Fruit fly (Drosophila melanogaster) whole organism, wandering third instar larva: Measurements from ENCODE around the gene CG43980.

Experiments
- CG32264 ChIP-seq: fragments of 200-800 bp; sonication (Bioruptor generic); optimal IDR thresholded peaks from 2 replicates; lab custom pipeline; 2016; ENCODE audit warnings: missing biosample characterization, missing genetic modification characterization
- CG9705 ChIP-seq: fragments of 200-800 bp; sonication (Bioruptor generic); optimal IDR thresholded peaks from 2 replicates; lab custom pipeline; 2018; ENCODE audit warnings: missing biosample characterization, mild to moderate bottlenecking, missing genetic modification characterization
- CrebA ChIP-seq: fragments of 200-800 bp; sonication (Bioruptor generic); optimal IDR thresholded peaks from 2 replicates; lab custom pipeline; 2016; ENCODE audit warnings: missing biosample characterization, mild to moderate bottlenecking, missing genetic modification characterization, borderline replicate concordance
- Dfd ChIP-seq: fragments of >200 bp; optimal IDR thresholded peaks from 2 replicates; lab custom pipeline; 2017; ENCODE audit warnings: missing biosample characterization, missing genetic modification characterization
- Dif ChIP-seq: fragments of 200-275, 200-300 bp; sonication (Bioruptor generic); optimal IDR thresholded peaks from 2 replicates; lab custom pipeline; 2018; ENCODE audit warnings: missing biosample characterization, missing genetic modification characterization; ENCODE audit not compliant: partially characterized antibody
- HLH106 ChIP-seq: fragments of 200-800 bp; optimal IDR thresholded peaks from 3 replicates; lab custom pipeline; 2019; ENCODE audit warnings: missing biosample characterization, mild to moderate bottlenecking, missing genetic modification characterization, moderate library complexity
- Hnf4 ChIP-seq: fragments of 200-800 bp; sonication (Bioruptor generic); optimal IDR thresholded peaks from 2 replicates; lab custom pipeline; 2016; ENCODE audit warnings: missing biosample characterization, mild to moderate bottlenecking, missing genetic modification characterization
- Hr78 ChIP-seq: fragments of >200 bp; optimal IDR thresholded peaks from 2 replicates; lab custom pipeline; 2017; ENCODE audit warnings: missing biosample characterization, missing genetic modification characterization
- Hr83 ChIP-seq: fragments of 200-300 bp; sonication (Bioruptor generic); optimal IDR thresholded peaks from 2 replicates; lab custom pipeline; 2016; ENCODE audit warnings: missing biosample characterization, mild to moderate bottlenecking, missing genetic modification characterization, moderate library complexity; ENCODE audit not compliant: poor library complexity, severe bottlenecking
- Jra ChIP-seq: sonication (Bioruptor generic); optimal IDR thresholded peaks from 2 replicates; lab custom pipeline; 2016; ENCODE audit warnings: missing biosample characterization, missing genetic modification characterization
- Mio ChIP-seq: sonication (Bioruptor generic); optimal IDR thresholded peaks from 2 replicates; lab custom pipeline; 2016; ENCODE audit warnings: missing biosample characterization, missing genetic modification characterization
- N ChIP-seq: fragments of >200 bp; optimal IDR thresholded peaks from 2 replicates; lab custom pipeline; 2018; ENCODE audit warnings: missing biosample characterization, missing external identifiers, missing genetic modification characterization
- OdsH ChIP-seq: fragments of 200-800 bp; sonication (Bioruptor generic); optimal IDR thresholded peaks from 2 replicates; lab custom pipeline; 2016; ENCODE audit warnings: missing biosample characterization, mild to moderate bottlenecking, missing genetic modification characterization
- Rel ChIP-seq, 2 experiments: fragments of 200-800 bp; sonication (Bioruptor generic) in 1 of 2; optimal IDR thresholded peaks; 2 replicates in 1 of 2; 3 replicates in 1 of 2; lab custom pipeline; 2016 to 2019; ENCODE audit warnings: mild to moderate bottlenecking in 2 of 2, missing biosample characterization in 2 of 2, missing genetic modification characterization in 2 of 2, moderate library complexity in 1 of 2
- Sp1 ChIP-seq: fragments of 200-800 bp; sonication (Bioruptor generic); optimal IDR thresholded peaks from 3 replicates; lab custom pipeline; 2019; ENCODE audit warnings: missing biosample characterization, mild to moderate bottlenecking, missing genetic modification characterization, moderate library complexity
- Vsx2 ChIP-seq: fragments of 200-300, 225-300 bp; sonication (Bioruptor generic); optimal IDR thresholded peaks from 2 replicates; lab custom pipeline; 2018; ENCODE audit warnings: missing biosample characterization, missing genetic modification characterization; ENCODE audit not compliant: partially characterized antibody
- br ChIP-seq: fragments of 200-800 bp; sonication (Bioruptor generic); optimal IDR thresholded peaks from 2 replicates; lab custom pipeline; 2016; ENCODE audit warnings: missing biosample characterization, missing genetic modification characterization
- dl ChIP-seq, 2 experiments: fragments of 175-275, 200-275 bp in 1 of 2; fragments of 200-275 bp in 1 of 2; sonication (Bioruptor generic); optimal IDR thresholded peaks; lab custom pipeline; 2018; ENCODE audit warnings: mild to moderate bottlenecking in 2 of 2, missing biosample characterization in 2 of 2, missing genetic modification characterization in 2 of 2, moderate library complexity in 2 of 2; ENCODE audit not compliant: partially characterized antibody in 2 of 2, insufficient read depth in 1 of 2
- dsf ChIP-seq: sonication (Bioruptor generic); optimal IDR thresholded peaks from 2 replicates; lab custom pipeline; 2016; ENCODE audit warnings: missing biosample characterization, missing genetic modification characterization, borderline replicate concordance
- ey ChIP-seq: fragments of 200-800 bp; sonication (Bioruptor generic); optimal IDR thresholded peaks from 2 replicates; lab custom pipeline; 2016; ENCODE audit warnings: missing biosample characterization, missing genetic modification characterization
- foxo ChIP-seq, 2 experiments: fragments of 200-800 bp; sonication (Bioruptor generic); optimal IDR thresholded peaks; 2 replicates in 1 of 2; 3 replicates in 1 of 2; lab custom pipeline; 2016 to 2017; ENCODE audit warnings: missing biosample characterization in 2 of 2, missing genetic modification characterization in 2 of 2
- fru ChIP-seq: fragments of 200-800 bp; sonication (Bioruptor generic); optimal IDR thresholded peaks from 3 replicates; lab custom pipeline; 2016; ENCODE audit warnings: missing biosample characterization, mild to moderate bottlenecking, missing genetic modification characterization
- h ChIP-seq: fragments of 200-800 bp; sonication (Bioruptor generic); optimal IDR thresholded peaks from 3 replicates; lab custom pipeline; 2016; ENCODE audit warnings: missing biosample characterization, mild to moderate bottlenecking, missing genetic modification characterization
- jim ChIP-seq: fragments of 175-275, 200-325 bp; sonication (Bioruptor generic); optimal IDR thresholded peaks from 2 replicates; lab custom pipeline; 2016; ENCODE audit warnings: missing biosample characterization, mild to moderate bottlenecking, missing genetic modification characterization
- lola ChIP-seq: fragments of >200 bp; optimal IDR thresholded peaks from 2 replicates; lab custom pipeline; 2017; ENCODE audit warnings: missing biosample characterization, missing genetic modification characterization
- pan ChIP-seq: fragments of >200 bp; optimal IDR thresholded peaks from 2 replicates; lab custom pipeline; 2017
- psq ChIP-seq: fragments of 200-800 bp; sonication (Bioruptor generic); optimal IDR thresholded peaks from 3 replicates; lab custom pipeline; 2017; ENCODE audit warnings: missing biosample characterization, mild to moderate bottlenecking, missing genetic modification characterization, moderate library complexity
- rgr ChIP-seq: fragments of 200-800 bp; sonication (Bioruptor generic); optimal IDR thresholded peaks from 3 replicates; lab custom pipeline; 2016; ENCODE audit warnings: missing biosample characterization, mild to moderate bottlenecking, missing genetic modification characterization
- sv ChIP-seq: fragments of 200-800 bp; sonication (Bioruptor generic); optimal IDR thresholded peaks from 3 replicates; lab custom pipeline; 2016; ENCODE audit warnings: missing biosample characterization, missing genetic modification characterization
- tai ChIP-seq: sonication (Bioruptor generic); optimal IDR thresholded peaks from 2 replicates; lab custom pipeline; 2016; ENCODE audit warnings: missing biosample characterization, missing genetic modification characterization
- woc ChIP-seq: sonication (Bioruptor generic); optimal IDR thresholded peaks from 2 replicates; lab custom pipeline; 2016; ENCODE audit warnings: missing biosample characterization, mild to moderate bottlenecking, missing genetic modification characterization

Gene CG43980

DNA sequence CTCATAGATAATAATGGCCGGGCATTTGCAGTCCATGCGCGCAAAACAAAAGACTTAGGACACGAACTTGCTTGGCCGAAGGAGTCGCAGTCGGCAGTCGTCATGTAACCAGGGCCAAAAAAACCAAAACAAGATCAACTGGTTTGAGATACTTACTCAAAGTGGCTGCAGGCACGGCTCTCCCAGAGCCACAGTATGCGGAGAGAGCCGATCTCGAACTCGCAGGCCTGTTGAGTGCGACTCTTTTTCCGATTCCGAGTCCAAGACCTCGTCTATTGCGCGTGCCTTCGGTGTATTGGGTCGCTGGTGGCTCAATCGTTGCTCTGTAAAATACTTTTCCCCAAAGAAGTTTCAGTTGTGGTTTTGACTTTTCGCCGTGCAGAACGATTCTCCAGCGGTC is at the start of gene CG43980:
Gene CG43980, plus strand, starts transcription at position 352 of the 400 bp plus-strand sequence.
- TF ChIP-seq Jra (GFP tag; lab: Kevin White, UChicago): no peak
- TF ChIP-seq h (GFP tag; lab: Kevin White, UChicago): peak; percentile 14
- no peak for TF ChIP-seq CG32264 (GFP tag; lab: Kevin White, UChicago)
- no peak for TF ChIP-seq pan (lab: Kevin White, UChicago)
- no peak for TF ChIP-seq sv (GFP tag; lab: Kevin White, UChicago)
- TF ChIP-seq fru (GFP tag; lab: Kevin White, UChicago): no peak
- TF ChIP-seq Dfd (GFP tag; lab: Kevin White, UChicago): no peak
- no peak for TF ChIP-seq Mio (GFP tag; lab: Kevin White, UChicago)
- no peak for TF ChIP-seq HLH106 (tag; lab: Kevin White, UChicago)
- no peak for TF ChIP-seq Hnf4 (GFP tag; lab: Kevin White, UChicago)
- peak; percentile 79 for TF ChIP-seq Vsx2 (GFP tag; lab: Kevin White, UChicago)
- no peak for TF ChIP-seq N (GFP tag; lab: Kevin White, UChicago)
- TF ChIP-seq dl (GFP tag; optimal IDR thresholded peaks at IDR 0.05; lab: Kevin White, UChicago; ENCODE audit: insufficient read depth in 1 of 2, partially characterized antibody in 2 of 2): peak; percentile 66 to 81
- no peak for TF ChIP-seq CG9705
- no peak for TF ChIP-seq lola
- TF ChIP-seq br: peak; percentile 12
- TF ChIP-seq Dif (GFP tag; lab: Kevin White, UChicago): peak; percentile 84
- TF ChIP-seq dsf (GFP tag; lab: Kevin White, UChicago): no peak
- TF ChIP-seq tai: no peak
- TF ChIP-seq jim (GFP tag; lab: Kevin White, UChicago): no peak
- TF ChIP-seq foxo (GFP tag; optimal IDR thresholded peaks at IDR 0.05; lab: Kevin White, UChicago): no peak
- TF ChIP-seq Hr78: no peak
- peak; percentile 25 for TF ChIP-seq Rel (GFP tag; optimal IDR thresholded peaks at IDR 0.05; lab: Kevin White, UChicago)
- TF ChIP-seq Rel (tag; optimal IDR thresholded peaks at IDR 0.05; lab: Kevin White, UChicago): no peak
- TF ChIP-seq Hr83 (GFP tag; lab: Kevin White, UChicago): no peak
- no peak for TF ChIP-seq rgr (GFP tag; lab: Kevin White, UChicago)

- peak; percentile 17 for TF ChIP-seq Dif (GFP tag; lab: Kevin White, UChicago)
- no peak for TF ChIP-seq HLH106 (tag; lab: Kevin White, UChicago)
Measured at dm6 chr3L:21598337-21598736, 46.4 kb upstream of the CG43980 start.

- TF ChIP-seq foxo (GFP tag; optimal IDR thresholded peaks at IDR 0.05; lab: Kevin White, UChicago) (peak in 1 of 2 experiments; percentile 16), rgr (GFP tag; lab: Kevin White, UChicago) (no peak), Dif (GFP tag; lab: Kevin White, UChicago) (no peak), pan (lab: Kevin White, UChicago) (no peak), Sp1 (GFP tag; lab: Kevin White, UChicago) (no peak), dsf (GFP tag; lab: Kevin White, UChicago) (no peak), psq (GFP tag; lab: Kevin White, UChicago) (peak; percentile 22), CrebA (GFP tag; lab: Kevin White, UChicago) (no peak), HLH106 (tag; lab: Kevin White, UChicago) (peak; percentile 7), Hr78 (no peak), fru (GFP tag; lab: Kevin White, UChicago) (no peak)
Measured at dm6 chr3L:21602275-21602674, 42.5 kb upstream of the CG43980 start.

DNA sequence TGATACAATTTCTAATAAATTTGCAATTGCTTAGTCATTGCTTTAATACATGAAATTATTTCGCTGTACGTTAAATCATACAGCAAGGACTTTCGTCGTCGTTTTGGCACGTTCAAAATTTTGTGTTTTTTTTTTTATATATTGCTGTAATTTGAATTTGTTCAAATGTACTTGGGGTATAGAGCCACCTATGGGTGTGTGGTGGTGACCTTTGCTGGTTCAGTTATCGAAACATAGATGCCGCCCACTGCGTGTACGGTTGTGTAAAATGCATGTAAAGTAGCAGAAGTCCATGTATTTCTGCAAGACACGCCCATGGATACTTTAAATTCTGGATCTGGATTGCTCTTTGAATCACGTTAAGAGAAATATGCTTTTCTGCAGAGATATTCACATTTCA is 40.5 kb upstream of the CG43980 start:
- TF ChIP-seq Hnf4 (GFP tag; lab: Kevin White, UChicago): peak; percentile 41
- TF ChIP-seq jim (GFP tag; lab: Kevin White, UChicago): no peak
- peak; percentile 14 for TF ChIP-seq sv (GFP tag; lab: Kevin White, UChicago)
- TF ChIP-seq fru (GFP tag; lab: Kevin White, UChicago): peak; percentile 11
- TF ChIP-seq ey: peak; percentile 39
- TF ChIP-seq Hr83 (GFP tag; lab: Kevin White, UChicago): peak; percentile 44
- TF ChIP-seq Dfd (GFP tag; lab: Kevin White, UChicago): no peak
- peak; percentile 5 for TF ChIP-seq HLH106 (tag; lab: Kevin White, UChicago)
- TF ChIP-seq tai: no peak
- no peak for TF ChIP-seq woc (GFP tag; lab: Kevin White, UChicago)
- TF ChIP-seq OdsH (GFP tag; lab: Kevin White, UChicago): peak; percentile 30
- no peak for TF ChIP-seq h (GFP tag; lab: Kevin White, UChicago)
